Worm (Caenorhabditis elegans): ENCODE data around the gene cutl-3.
A peak's percentile ranks its signal among the peaks of the same experiment; 100 is the strongest.

The cutl-3 gene

ce11 chrX:15003891-15004550 lies 5.0 kb upstream of the cutl-3 start, which contains the start of gene slc-25A18.1:
Gene slc-25A18.1 (minus strand): TSS chrX:15003941.
- TF ChIP-seq dmd-6 (GFP tag; IDR thresholded peaks at IDR 0.05) (peak; percentile 17; the same call in 1 of the 2 replicates), pqm-1 (tag; optimal IDR thresholded peaks at IDR 0.05) (peak; percentile 58), ztf-11 (tag; optimal IDR thresholded peaks at IDR 0.05) (no peak)

ce11 chrX:14993744-14994143 lies 5.3 kb downstream of the cutl-3 start:
- TF ChIP-seq fkh-10 (GFP tag; optimal IDR thresholded peaks at IDR 0.05) (peak; percentile 6), F44E2.7 (GFP tag; IDR thresholded peaks at IDR 0.05) (no peak)

DNA sequence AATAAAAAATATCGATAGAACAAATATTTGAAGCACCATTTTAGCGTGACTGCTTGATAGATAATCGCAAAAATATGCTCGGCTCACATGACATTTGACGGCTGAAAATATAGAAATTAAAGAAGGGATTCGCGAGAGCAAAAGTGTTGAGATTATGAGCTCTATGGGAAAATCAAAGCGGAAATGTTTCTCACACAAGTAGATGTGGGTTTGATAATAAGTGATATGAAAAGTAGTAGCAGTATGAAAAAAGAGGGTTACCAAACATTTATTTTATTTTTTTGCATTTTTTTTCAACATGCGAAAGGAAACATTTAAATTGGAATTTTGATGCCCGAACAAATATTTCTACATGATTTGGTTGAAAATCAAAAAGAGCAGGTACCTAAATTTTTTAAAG lies 7.7 kb downstream of the cutl-3 start, which contains the start of gene iglr-1:
iglr-1 (minus strand) TSS at position 101 of the 400 bp plus-strand sequence.
- TF ChIP-seq spr-1 (tag; optimal IDR thresholded peaks at IDR 0.05), result no peak
- no peak for TF ChIP-seq D1046.2 (GFP tag; IDR thresholded peaks at IDR 0.05)
- TF ChIP-seq dpl-1 (GFP tag; optimal IDR thresholded peaks at IDR 0.05), result no peak
- no peak for TF ChIP-seq ceh-32 (tag; optimal IDR thresholded peaks at IDR 0.05; ENCODE audit: poor library complexity)
- TF ChIP-seq ceh-62 (tag; optimal IDR thresholded peaks at IDR 0.05), result no peak
- TF ChIP-seq lin-13 (GFP tag; optimal IDR thresholded peaks at IDR 0.05), result no peak
- TF ChIP-seq arid-1 (GFP tag; conservative IDR thresholded peaks at IDR 0.05), result no peak
- TF ChIP-seq hmg-1.1 (GFP tag; IDR thresholded peaks at IDR 0.05), result no peak
- TF ChIP-seq jun-1 (tag; optimal IDR thresholded peaks at IDR 0.05), result no peak
- no peak for TF ChIP-seq egl-27 (tag; optimal IDR thresholded peaks at IDR 0.05)
- no peak for TF ChIP-seq nhr-102 (tag; optimal IDR thresholded peaks at IDR 0.05)

DNA sequence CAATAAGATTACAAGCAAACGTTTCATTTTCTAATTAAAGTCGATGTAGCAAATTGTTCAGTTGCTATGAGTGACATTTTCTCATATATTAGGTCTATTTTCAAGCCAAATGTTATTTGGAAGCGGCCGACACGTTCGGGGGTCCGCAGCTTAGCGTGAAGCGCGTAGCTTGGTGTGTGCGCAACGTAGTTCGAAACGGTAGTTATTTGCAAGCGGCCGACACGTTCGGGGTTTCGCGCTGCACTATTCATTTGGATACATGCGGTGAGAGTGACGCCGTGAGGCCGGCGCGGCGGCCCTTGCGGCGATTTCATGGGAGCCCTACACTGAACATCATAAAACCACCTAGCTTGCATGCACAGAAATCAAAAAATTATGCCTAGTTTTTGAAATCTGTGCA lies 10.8 kb downstream of the cutl-3 start:
- TF ChIP-seq D1046.2 (GFP tag; IDR thresholded peaks at IDR 0.05), result no peak
- TF ChIP-seq mep-1 (tag; optimal IDR thresholded peaks at IDR 0.05), result no peak
- TF ChIP-seq nhr-102 (tag; optimal IDR thresholded peaks at IDR 0.05), result no peak
- no peak for TF ChIP-seq lsy-2 (tag; optimal IDR thresholded peaks at IDR 0.05)

ce11 chrX:14983274-14983673 lies 15.7 kb downstream of the cutl-3 start, which contains the start of gene rbg-1:
Gene rbg-1 (plus strand): TSS chrX:14983533.
- TF ChIP-seq daf-8 (GFP tag; IDR thresholded peaks at IDR 0.05) (no peak), lin-39 (tag; optimal IDR thresholded peaks at IDR 0.05) (no peak), Y105C5A.15 (GFP tag; IDR thresholded peaks at IDR 0.05) (no peak), gei-8 (GFP tag; optimal IDR thresholded peaks at IDR 0.05) (no peak), lir-3 (tag; optimal IDR thresholded peaks at IDR 0.05) (no peak), sdz-12 (GFP tag; optimal IDR thresholded peaks at IDR 0.05) (no peak), skn-1 (tag; optimal IDR thresholded peaks at IDR 0.05) (no peak), mdt-29 (GFP tag; IDR thresholded peaks at IDR 0.05) (no peak), nhr-11 (tag; optimal IDR thresholded peaks at IDR 0.05) (peak; percentile 65), mxl-2 (GFP tag; conservative IDR thresholded peaks at IDR 0.05) (no peak), mxl-3 (GFP tag; optimal IDR thresholded peaks at IDR 0.05) (peak; percentile 62), zfp-3 (GFP tag; conservative IDR thresholded peaks at IDR 0.05) (no peak), F49E8.2 (tag; optimal IDR thresholded peaks at IDR 0.05; ENCODE audit: borderline replicate concordance) (no peak), nhr-28 (tag; optimal IDR thresholded peaks at IDR 0.05) (peak; percentile 55), nhr-237 (tag; optimal IDR thresholded peaks at IDR 0.05) (no peak), F37D6.2 (tag; optimal IDR thresholded peaks at IDR 0.05) (no peak), madf-9 (GFP tag; conservative IDR thresholded peaks at IDR 0.05) (no peak), pha-4 (GFP tag; IDR thresholded peaks at IDR 0.05) (no peak), pha-4 (tag; optimal IDR thresholded peaks at IDR 0.05) (peak; percentile 98), R02D3.7 (tag; optimal IDR thresholded peaks at IDR 0.05) (no peak), ceh-62 (tag; optimal IDR thresholded peaks at IDR 0.05) (no peak), fos-1 (tag; optimal IDR thresholded peaks at IDR 0.05) (no peak), arid-1 (GFP tag; conservative IDR thresholded peaks at IDR 0.05) (no peak), Y75B8A.6 (GFP tag; IDR thresholded peaks at IDR 0.05) (no peak), F44E2.7 (GFP tag; IDR thresholded peaks at IDR 0.05) (no peak), spr-1 (tag; optimal IDR thresholded peaks at IDR 0.05) (no peak), lin-38 (GFP tag; IDR thresholded peaks at IDR 0.05) (peak; percentile 95), zag-1 (tag; optimal IDR thresholded peaks at IDR 0.05) (no peak), zip-2 (tag; optimal IDR thresholded peaks at IDR 0.05) (no peak), ceh-28 (tag; optimal IDR thresholded peaks at IDR 0.05) (peak; percentile 37)

Measured in whole organism, L4 larva.